Fruit fly (Drosophila melanogaster) whole organism, embryonic: ENCODE data around the gene Jupiter.

Experiments used
- Abd-B ChIP-seq: fragments of 200-800 bp; sonication (Bioruptor generic); optimal IDR thresholded peaks from 2 replicates; lab custom pipeline; 2018; ENCODE audit warnings: missing biosample characterization, mild to moderate bottlenecking, missing genetic modification characterization, moderate library complexity
- Asciz ChIP-seq: fragments of 200-800 bp; sonication (Bioruptor generic); optimal IDR thresholded peaks from 2 replicates; lab custom pipeline; 2017; ENCODE audit warnings: missing biosample characterization, mild to moderate bottlenecking, missing genetic modification characterization, missing genetic modification reagents
- Bdp1 ChIP-seq: fragments of 200-800 bp; sonication (Bioruptor generic); optimal IDR thresholded peaks from 3 replicates; lab custom pipeline; 2016; ENCODE audit warnings: missing biosample characterization, missing genetic modification characterization
- CG10274 ChIP-seq: fragments of 200-800 bp; sonication (Bioruptor generic); optimal IDR thresholded peaks from 3 replicates; lab custom pipeline; 2017; ENCODE audit warnings: missing biosample characterization, mild to moderate bottlenecking, missing genetic modification characterization
- CG10366 ChIP-seq: fragments of 200-800 bp; sonication (Bioruptor generic); IDR thresholded peaks from 2 replicates; pipeline ENCODE4 v1.3.6; 2022; ENCODE audit warnings: missing biosample characterization, missing genetic modification characterization
- CG11398 ChIP-seq: fragments of 200-800 bp; sonication (Bioruptor generic); optimal IDR thresholded peaks from 2 replicates; lab custom pipeline; 2016; ENCODE audit warnings: missing biosample characterization, missing genetic modification characterization
- CG11456 ChIP-seq: fragments of 200-800 bp; sonication (Bioruptor generic); IDR thresholded peaks from 3 replicates; pipeline ENCODE4 v1.3.6; 2022; ENCODE audit warnings: missing biosample characterization, missing genetic modification characterization
- CG11504 ChIP-seq: fragments of 200-800 bp; sonication (Bioruptor generic); optimal IDR thresholded peaks from 3 replicates; lab custom pipeline; 2019; ENCODE audit warnings: missing biosample characterization, mild to moderate bottlenecking, missing genetic modification characterization, moderate library complexity
- CG12104 ChIP-seq: fragments of 200-800 bp; sonication (Bioruptor generic); optimal IDR thresholded peaks from 3 replicates; lab custom pipeline; 2016; ENCODE audit warnings: missing biosample characterization, missing genetic modification characterization
- CG15479 ChIP-seq: fragments of 200-800 bp; sonication (Bioruptor generic); optimal IDR thresholded peaks from 3 replicates; lab custom pipeline; 2019; ENCODE audit warnings: missing biosample characterization, mild to moderate bottlenecking, missing genetic modification characterization, moderate library complexity
- CG17186 ChIP-seq: fragments of 200-800 bp; sonication (Bioruptor generic); optimal IDR thresholded peaks from 3 replicates; lab custom pipeline; 2017; ENCODE audit warnings: missing biosample characterization, missing genetic modification reagents, missing genetic modification characterization
- CG17385 ChIP-seq: fragments of 200-800 bp; sonication (Bioruptor generic); optimal IDR thresholded peaks from 3 replicates; lab custom pipeline; 2018; ENCODE audit warnings: missing biosample characterization, mild to moderate bottlenecking, missing genetic modification characterization
- CG18011 ChIP-seq: fragments of 200-800 bp; sonication (Bioruptor generic); optimal IDR thresholded peaks from 2 replicates; lab custom pipeline; 2017; ENCODE audit warnings: missing biosample characterization, missing genetic modification characterization, mild to moderate bottlenecking, moderate library complexity, missing genotype
- CG18764 ChIP-seq: fragments of 200-800 bp; sonication (Bioruptor generic); optimal IDR thresholded peaks from 3 replicates; lab custom pipeline; 2016; ENCODE audit warnings: missing biosample characterization, missing genetic modification characterization
- CG2129 ChIP-seq: fragments of 200-800 bp; sonication (Bioruptor generic); IDR thresholded peaks from 2 replicates; pipeline ENCODE4 v1.3.6; 2022; ENCODE audit warnings: missing biosample characterization, missing genetic modification characterization; ENCODE audit not compliant: partially characterized antibody
- CG3407 ChIP-seq: fragments of 200-800 bp; sonication (Bioruptor generic); optimal IDR thresholded peaks from 2 replicates; lab custom pipeline; 2018; ENCODE audit warnings: missing biosample characterization, mild to moderate bottlenecking, missing genetic modification characterization
- CG5245 ChIP-seq: fragments of 200-800 bp; sonication (Bioruptor generic); optimal IDR thresholded peaks from 3 replicates; lab custom pipeline; 2016; ENCODE audit warnings: missing biosample characterization, missing genetic modification characterization
- CG8089 ChIP-seq: fragments of 200-800 bp; sonication (Bioruptor generic); optimal IDR thresholded peaks from 3 replicates; lab custom pipeline; 2016; ENCODE audit warnings: missing biosample characterization, missing genetic modification characterization
- CG8478 ChIP-seq: fragments of >200 bp; optimal IDR thresholded peaks from 2 replicates; lab custom pipeline; 2018
- Dll ChIP-seq: fragments of 200-800 bp; sonication (Bioruptor generic); IDR thresholded peaks from 4 replicates; pipeline ENCODE4 v1.3.6; 2022; ENCODE audit warnings: missing biosample characterization, missing genetic modification characterization; ENCODE audit not compliant: partially characterized antibody
- Ets97D ChIP-seq: fragments of 200-800 bp; sonication (Bioruptor generic); optimal IDR thresholded peaks from 3 replicates; lab custom pipeline; 2016; ENCODE audit warnings: missing biosample characterization, missing genetic modification characterization
- HHEX ChIP-seq: fragments of 200-800 bp; sonication (Bioruptor generic); optimal IDR thresholded peaks from 3 replicates; lab custom pipeline; 2017; ENCODE audit warnings: missing biosample characterization, mild to moderate bottlenecking, missing genetic modification characterization, missing genetic modification reagents
- HmgZ ChIP-seq: fragments of 200-800 bp; sonication (Bioruptor generic); optimal IDR thresholded peaks from 2 replicates; lab custom pipeline; 2018; ENCODE audit warnings: missing biosample characterization, mild to moderate bottlenecking, missing genetic modification characterization
- Hmr ChIP-seq: fragments of 200-800 bp; sonication (Bioruptor generic); optimal IDR thresholded peaks from 3 replicates; lab custom pipeline; 2017; ENCODE audit warnings: mild to moderate bottlenecking, missing biosample characterization, missing genetic modification reagents, missing genetic modification characterization
- MESR4 ChIP-seq: fragments of 200-800 bp; sonication (Bioruptor generic); optimal IDR thresholded peaks from 2 replicates; lab custom pipeline; 2018; ENCODE audit warnings: missing biosample characterization, mild to moderate bottlenecking, missing genetic modification characterization, moderate library complexity
- Mrtf ChIP-seq: fragments of 200-800 bp; sonication (Bioruptor generic); IDR thresholded peaks from 3 replicates; pipeline ENCODE4 v1.3.6; 2022; ENCODE audit warnings: missing biosample characterization, missing genetic modification characterization
- NK7.1 ChIP-seq: fragments of 200-800 bp; sonication (Bioruptor generic); optimal IDR thresholded peaks from 3 replicates; lab custom pipeline; 2016; ENCODE audit warnings: missing biosample characterization, missing genetic modification characterization
- Optix ChIP-seq: fragments of 200-800 bp; sonication (Bioruptor generic); IDR thresholded peaks from 3 replicates; pipeline ENCODE4 v1.3.6; 2022; ENCODE audit warnings: missing biosample characterization, missing genetic modification characterization
- Ptx1 ChIP-seq: fragments of 200-800 bp; sonication (Bioruptor generic); IDR thresholded peaks from 2 replicates; pipeline ENCODE4 v1.3.6; 2022; ENCODE audit warnings: missing biosample characterization, missing genetic modification characterization
- Usf ChIP-seq: fragments of 200-800 bp; sonication (Bioruptor generic); optimal IDR thresholded peaks from 2 replicates; lab custom pipeline; 2017; ENCODE audit warnings: missing genotype, missing biosample characterization, missing genetic modification characterization
- ara ChIP-seq: fragments of 200-800 bp; sonication (Bioruptor generic); IDR thresholded peaks from 2 replicates; pipeline ENCODE4 v1.3.6; 2022; ENCODE audit warnings: missing biosample characterization, missing genetic modification characterization
- ci ChIP-seq: fragments of 200-800 bp; sonication (Bioruptor generic); IDR thresholded peaks from 3 replicates; pipeline ENCODE4 v1.3.6; 2022; ENCODE audit warnings: missing biosample characterization, missing genetic modification characterization
- dm ChIP-seq: fragments of 200-800 bp; sonication (Bioruptor generic); optimal IDR thresholded peaks from 3 replicates; lab custom pipeline; 2016; ENCODE audit warnings: missing biosample characterization, missing genetic modification characterization
- dysf ChIP-seq: fragments of 200-800 bp; sonication (Bioruptor generic); IDR thresholded peaks from 3 replicates; pipeline ENCODE4 v1.3.6; 2022; ENCODE audit warnings: missing biosample characterization, missing genetic modification characterization
- en ChIP-seq: fragments of 200-800 bp; sonication (Bioruptor generic); optimal IDR thresholded peaks from 2 replicates; lab custom pipeline; 2016; ENCODE audit warnings: missing biosample characterization, missing genetic modification characterization
- gem ChIP-seq: fragments of 200-800 bp; sonication (Bioruptor generic); optimal IDR thresholded peaks from 2 replicates; lab custom pipeline; 2019; ENCODE audit warnings: missing biosample characterization, mild to moderate bottlenecking, missing genetic modification characterization, moderate library complexity
- her ChIP-seq: fragments of 200-800 bp; sonication (Bioruptor generic); optimal IDR thresholded peaks from 2 replicates; lab custom pipeline; 2016; ENCODE audit warnings: missing biosample characterization, missing genetic modification characterization
- ken ChIP-seq: fragments of 200-800 bp; sonication (Bioruptor generic); IDR thresholded peaks from 3 replicates; pipeline ENCODE4 v1.3.6; 2022; ENCODE audit warnings: missing biosample characterization, missing genetic modification characterization
- knrl ChIP-seq: fragments of 200-800 bp; sonication (Bioruptor generic); IDR thresholded peaks from 3 replicates; pipeline ENCODE4 v1.3.6; 2022; ENCODE audit warnings: missing biosample characterization, missing genetic modification characterization; ENCODE audit not compliant: partially characterized antibody
- pb ChIP-seq: fragments of 200-800 bp; sonication (Bioruptor generic); optimal IDR thresholded peaks from 3 replicates; lab custom pipeline; 2016; ENCODE audit warnings: missing biosample characterization, missing genetic modification characterization
- ro ChIP-seq: fragments of 200-800 bp; sonication (Bioruptor generic); IDR thresholded peaks from 2 replicates; pipeline ENCODE4 v1.3.6; 2022; ENCODE audit warnings: missing biosample characterization, missing genetic modification characterization
- sd ChIP-seq: fragments of 200-800 bp; sonication (Bioruptor generic); optimal IDR thresholded peaks from 3 replicates; lab custom pipeline; 2018; ENCODE audit warnings: missing biosample characterization, mild to moderate bottlenecking, missing genetic modification characterization, moderate library complexity
- seq ChIP-seq: fragments of 200-800 bp; sonication (Bioruptor generic); IDR thresholded peaks from 2 replicates; pipeline ENCODE4 v1.3.6; 2022; ENCODE audit warnings: missing biosample characterization, missing genetic modification characterization
- sima ChIP-seq: fragments of 200-800 bp; sonication (Bioruptor generic); optimal IDR thresholded peaks from 2 replicates; lab custom pipeline; 2016; ENCODE audit warnings: missing biosample characterization, missing genetic modification characterization
- sisA ChIP-seq: fragments of 200-800 bp; sonication (Bioruptor generic); IDR thresholded peaks from 2 replicates; pipeline ENCODE4 v1.3.6; 2022; ENCODE audit warnings: missing biosample characterization, missing genetic modification characterization
- sr ChIP-seq: fragments of 200-800 bp; sonication (Bioruptor generic); IDR thresholded peaks from 3 replicates; pipeline ENCODE4 v1.3.6; 2022; ENCODE audit warnings: missing biosample characterization, missing genetic modification characterization
- stc ChIP-seq: fragments of 200-800 bp; sonication (Bioruptor generic); IDR thresholded peaks from 2 replicates; pipeline ENCODE4 v1.3.6; 2022; ENCODE audit warnings: missing biosample characterization, missing genetic modification characterization
- tna ChIP-seq: fragments of 200-800 bp; sonication (Bioruptor generic); IDR thresholded peaks from 2 replicates; pipeline ENCODE4 v1.3.6; 2022; ENCODE audit warnings: missing biosample characterization, missing genetic modification characterization; ENCODE audit not compliant: partially characterized antibody
- ttk ChIP-seq: fragments of 200-800 bp; sonication (Bioruptor generic); IDR thresholded peaks from 2 replicates; pipeline ENCODE4 v2.1.2; 2022; ENCODE audit warnings: missing biosample characterization, missing genetic modification characterization
- tup ChIP-seq: fragments of 200-800 bp; sonication (Bioruptor generic); optimal IDR thresholded peaks from 2 replicates; lab custom pipeline; 2016; ENCODE audit warnings: missing biosample characterization, mild to moderate bottlenecking, missing genetic modification characterization, moderate library complexity
- vfl ChIP-seq: fragments of 200-800 bp; sonication (Bioruptor generic); optimal IDR thresholded peaks from 2 replicates; lab custom pipeline; 2016; ENCODE audit warnings: missing biosample characterization, missing genetic modification characterization
- zen ChIP-seq: fragments of 200-800 bp; sonication (Bioruptor generic); optimal IDR thresholded peaks from 3 replicates; lab custom pipeline; 2018; ENCODE audit warnings: missing biosample characterization, mild to moderate bottlenecking, missing genetic modification characterization, moderate library complexity

Jupiter gene

dm6 chr3R:11628416-11629041, 8.8 kb upstream of the Jupiter start, which contains the start of gene CG14712 (continued):
- TF ChIP-seq her (no peak), sr (GFP tag; lab: Robert Waterston, UW) (no peak), CG11456 (GFP tag; lab: Robert Waterston, UW) (no peak), gem (tag; lab: Kevin White, UChicago) (no peak), CG11504 (tag; lab: Kevin White, UChicago) (no peak), CG8478 (no peak), CG12104 (no peak), knrl (peak; percentile 50; the same call in 1 of the 3 replicates), pb (GFP tag; lab: Kevin White, UChicago) (no peak), tup (GFP tag; lab: Kevin White, UChicago) (no peak), Ets97D (peak; percentile 77), sima (GFP tag; lab: Kevin White, UChicago) (no peak), ara (no peak), HHEX (GFP tag; lab: Kevin White, UChicago) (no peak), NK7.1 (no peak), stc (GFP tag; lab: Robert Waterston, UW) (no peak), Ptx1 (GFP tag; lab: Robert Waterston, UW) (no peak), Dll (GFP tag; lab: Robert Waterston, UW) (peak; percentile 73), CG15479 (no peak), dysf (GFP tag; lab: Robert Waterston, UW) (no peak), seq (GFP tag; lab: Robert Waterston, UW) (no peak), dm (GFP tag; lab: Kevin White, UChicago) (peak; percentile 28), zen (tag; lab: Kevin White, UChicago) (no peak), Mrtf (GFP tag; lab: Robert Waterston, UW) (no peak), ci (no peak), Asciz (GFP tag; lab: Kevin White, UChicago) (no peak), CG2129 (GFP tag; lab: Robert Waterston, UW) (no peak), ro (GFP tag; lab: Robert Waterston, UW) (no peak), en (no peak), CG3407 (GFP tag; lab: Kevin White, UChicago) (no peak), tna (GFP tag; lab: Robert Waterston, UW) (no peak), Optix (GFP tag; lab: Robert Waterston, UW) (no peak), vfl (peak; percentile 7), ken (GFP tag; lab: Robert Waterston, UW) (no peak), CG10274 (GFP tag; lab: Kevin White, UChicago) (no peak), ttk (GFP tag; lab: Robert Waterston, UW) (no peak), CG8089 (GFP tag; lab: Kevin White, UChicago) (no peak), Bdp1 (no peak), sd (no peak), Hmr (GFP tag; lab: Kevin White, UChicago) (no peak), Abd-B (GFP tag; lab: Kevin White, UChicago) (no peak), MESR4 (GFP tag; lab: Kevin White, UChicago) (peak; percentile 69), CG10366 (no peak), CG5245 (no peak), CG18764 (GFP tag; lab: Kevin White, UChicago) (peak; percentile 36), CG17385 (GFP tag; lab: Kevin White, UChicago) (no peak), HmgZ (tag; lab: Kevin White, UChicago) (peak; percentile 55), Usf (GFP tag; lab: Kevin White, UChicago) (no peak), sisA (no peak), CG17186 (peak; percentile 49), CG11398 (GFP tag; lab: Kevin White, UChicago) (no peak), CG18011 (GFP tag; lab: Kevin White, UChicago) (no peak)
